Worm (Caenorhabditis elegans) whole organism, L4 larva: ENCODE data around the gene T04A8.18.
A peak's percentile ranks its signal among the peaks of the same experiment; 100 is the strongest.

Experiments used
- F37D6.2 ChIP-seq: sonication (generic microtip); optimal IDR thresholded peaks from 2 replicates; lab custom pipeline; 2016; ENCODE audit warnings: mild to moderate bottlenecking, missing genetic modification characterization, missing compliant biosample characterization
- R02D3.7 ChIP-seq: fragments of 150-350 bp; sonication (generic microtip); optimal IDR thresholded peaks from 3 replicates; lab custom pipeline; 2014; ENCODE audit warnings: missing biosample characterization, missing genetic modification characterization
- T20F7.1 ChIP-seq: fragments of 200-800 bp; sonication (Bioruptor generic); optimal IDR thresholded peaks from 2 replicates; lab custom pipeline; 2018; ENCODE audit warnings: mild to moderate bottlenecking, missing genetic modification characterization, missing compliant biosample characterization
- T26A8.4 ChIP-seq: fragments of 200-800 bp; sonication (Bioruptor generic); IDR thresholded peaks from 2 replicates; pipeline ENCODE4 v1.3.6; 2022; ENCODE audit warnings: missing genetic modification characterization, missing compliant biosample characterization
- ZK337.2 ChIP-seq: fragments of 200-800 bp; sonication (Bioruptor generic); IDR thresholded peaks from 2 replicates; pipeline ENCODE4 v1.3.6; 2022; ENCODE audit warnings: missing genetic modification reagents, missing genetic modification characterization, missing compliant biosample characterization
- ZK546.5 ChIP-seq, 2 experiments: sonication (generic microtip); optimal IDR thresholded peaks; 2 replicates each; lab custom pipeline; 2017; ENCODE audit warnings: missing biosample characterization in 2 of 2, missing genetic modification characterization in 2 of 2
- aha-1 ChIP-seq: fragments of 150-350 bp; peaks from one replicate; lab custom pipeline; 2014; ENCODE audit warnings: missing biosample characterization, missing genetic modification characterization
- ama-1 ChIP-seq: fragments of 150-350 bp; optimal IDR thresholded peaks from 2 replicates; lab custom pipeline; 2014; ENCODE audit warnings: inconsistent platforms, mixed read lengths
- arid-1 ChIP-seq: fragments of 200-800 bp; sonication (Bioruptor generic); conservative IDR thresholded peaks from 2 replicates; pipeline ENCODE4 v1.3.6; 2022; ENCODE audit warnings: missing genetic modification reagents, missing genetic modification characterization, missing compliant biosample characterization
- attf-4 ChIP-seq: sonication (generic microtip); optimal IDR thresholded peaks from 3 replicates; lab custom pipeline; 2017; ENCODE audit warnings: missing biosample characterization, missing genetic modification characterization
- ceh-32 ChIP-seq: sonication (generic microtip); optimal IDR thresholded peaks from 2 replicates; lab custom pipeline; 2016; ENCODE audit warnings: mild to moderate bottlenecking, missing genetic modification characterization, missing compliant biosample characterization; ENCODE audit not compliant: poor library complexity
- ceh-44 ChIP-seq: fragments of 200-800 bp; sonication (Bioruptor generic); IDR thresholded peaks from 2 replicates; pipeline ENCODE4 v1.3.6; 2022; ENCODE audit warnings: missing genetic modification reagents, missing genetic modification characterization, missing compliant biosample characterization
- cey-2 ChIP-seq: sonication (generic microtip); optimal IDR thresholded peaks from 3 replicates; lab custom pipeline; 2017; ENCODE audit warnings: missing genetic modification characterization, mild to moderate bottlenecking, missing compliant biosample characterization, antibody characterized with exemption, borderline replicate concordance; ENCODE audit not compliant: insufficient read depth
- ctbp-1 ChIP-seq: fragments of 200-800 bp; sonication (Bioruptor generic); IDR thresholded peaks from 2 replicates; pipeline ENCODE4 v1.3.6; 2022; ENCODE audit warnings: missing genetic modification reagents, missing genetic modification characterization, missing compliant biosample characterization
- daf-16 ChIP-seq, 3 experiments: sonication (generic microtip); optimal IDR thresholded peaks; 2 replicates each; lab custom pipeline; 2016 to 2017; ENCODE audit warnings: missing genetic modification characterization in 3 of 3, missing genetic modification reagents in 3 of 3, mild to moderate bottlenecking in 2 of 3, missing compliant biosample characterization in 2 of 3, missing biosample characterization in 1 of 3, moderate library complexity in 1 of 3
- daf-19 ChIP-seq: fragments of 200-800 bp; sonication (Bioruptor generic); conservative IDR thresholded peaks from 2 replicates; pipeline ENCODE4 v1.3.6; 2022; ENCODE audit warnings: missing genetic modification characterization, missing compliant biosample characterization
- dmd-9 ChIP-seq: fragments of 200-800 bp; sonication (Bioruptor generic); IDR thresholded peaks from 2 replicates; pipeline ENCODE4 v1.3.6; 2022; ENCODE audit warnings: missing genetic modification reagents, missing genetic modification characterization, missing compliant biosample characterization
- dpl-1 ChIP-seq: fragments of 150-350 bp; optimal IDR thresholded peaks from 2 replicates; lab custom pipeline; 2014; ENCODE audit warnings: missing biosample characterization, missing genetic modification reagents, missing genetic modification characterization
- egl-27 ChIP-seq: sonication (generic microtip); optimal IDR thresholded peaks from 3 replicates; lab custom pipeline; 2017; ENCODE audit warnings: missing biosample characterization, missing genetic modification reagents, missing genetic modification characterization
- fkh-10 ChIP-seq: fragments of 150-350 bp; optimal IDR thresholded peaks from 2 replicates; lab custom pipeline; 2014; ENCODE audit warnings: missing biosample characterization, missing genetic modification reagents, missing genetic modification characterization
- fos-1 ChIP-seq: fragments of 150-350 bp; optimal IDR thresholded peaks from 2 replicates; lab custom pipeline; 2014; ENCODE audit warnings: missing biosample characterization, missing genetic modification characterization
- hlh-11 ChIP-seq: fragments of 200-800 bp; sonication (Bioruptor generic); optimal IDR thresholded peaks from 2 replicates; lab custom pipeline; 2018; ENCODE audit warnings: mild to moderate bottlenecking, missing genetic modification characterization, missing compliant biosample characterization
- hlh-30 ChIP-seq: sonication (generic microtip); optimal IDR thresholded peaks from 2 replicates; lab custom pipeline; 2017; ENCODE audit warnings: antibody characterized with exemption, mild to moderate bottlenecking, missing genetic modification characterization, missing compliant biosample characterization; ENCODE audit not compliant: insufficient read depth
- lin-13 ChIP-seq: fragments of 150-350 bp; optimal IDR thresholded peaks from 2 replicates; lab custom pipeline; 2014; ENCODE audit warnings: missing biosample characterization, missing genetic modification reagents, missing genetic modification characterization
- lin-15B ChIP-seq: fragments of 150-350 bp; sonication (generic microtip); optimal IDR thresholded peaks from 3 replicates; lab custom pipeline; 2014; ENCODE audit warnings: missing biosample characterization, missing genetic modification characterization
- lin-29 ChIP-seq: fragments of 200-800 bp; sonication (Bioruptor generic); IDR thresholded peaks from 2 replicates; pipeline ENCODE4 v1.3.6; 2022; ENCODE audit warnings: missing genetic modification reagents, missing genetic modification characterization, missing compliant biosample characterization
- lin-38 ChIP-seq: fragments of 200-800 bp; sonication (Bioruptor generic); IDR thresholded peaks from 2 replicates; pipeline ENCODE4 v1.3.6; 2022; ENCODE audit warnings: missing genetic modification reagents, missing genetic modification characterization, missing compliant biosample characterization
- lir-3 ChIP-seq: sonication (generic microtip); optimal IDR thresholded peaks from 2 replicates; lab custom pipeline; 2016; ENCODE audit warnings: mild to moderate bottlenecking, missing genetic modification characterization, missing compliant biosample characterization
- lsy-2 ChIP-seq, 2 experiments: fragments of 150-350 bp in 1 of 2; sonication (generic microtip) in 1 of 2; optimal IDR thresholded peaks; 2 replicates each; lab custom pipeline; 2014 to 2017; ENCODE audit warnings: missing biosample characterization in 2 of 2, missing genetic modification characterization in 2 of 2
- madf-5 ChIP-seq, 2 experiments: fragments of 200-800 bp; sonication (Bioruptor generic); IDR thresholded peaks; 2 replicates each; pipeline ENCODE4 v1.3.6; 2022; ENCODE audit warnings: missing compliant biosample characterization in 2 of 2, missing genetic modification characterization in 2 of 2
- mdt-29 ChIP-seq: fragments of 200-800 bp; sonication (Bioruptor generic); IDR thresholded peaks from 2 replicates; pipeline ENCODE4 v1.3.6; 2022; ENCODE audit warnings: missing genetic modification reagents, missing genetic modification characterization, missing compliant biosample characterization
- mes-2 ChIP-seq: sonication (generic microtip); optimal IDR thresholded peaks from 2 replicates; lab custom pipeline; 2016; ENCODE audit warnings: missing genotype, mild to moderate bottlenecking, missing genetic modification characterization, missing compliant biosample characterization; ENCODE audit not compliant: poor library complexity, severe bottlenecking
- nhr-11 ChIP-seq: fragments of 150-350 bp; optimal IDR thresholded peaks from 2 replicates; lab custom pipeline; 2014; ENCODE audit warnings: missing biosample characterization, missing genetic modification characterization
- nhr-237 ChIP-seq: sonication (generic microtip); optimal IDR thresholded peaks from 2 replicates; lab custom pipeline; 2017; ENCODE audit warnings: missing biosample characterization, missing genetic modification characterization
- nhr-28 ChIP-seq: fragments of 150-350 bp; optimal IDR thresholded peaks from 2 replicates; lab custom pipeline; 2014; ENCODE audit warnings: missing biosample characterization, missing genetic modification characterization
- nhr-42 ChIP-seq: fragments of 200-800 bp; sonication (Bioruptor generic); IDR thresholded peaks from 2 replicates; pipeline ENCODE4 v1.3.6; 2022; ENCODE audit warnings: missing genetic modification characterization, missing compliant biosample characterization
- nhr-6 ChIP-seq: fragments of 150-350 bp; optimal IDR thresholded peaks from 2 replicates; lab custom pipeline; 2014; ENCODE audit warnings: missing biosample characterization, missing genetic modification characterization
- saeg-2 ChIP-seq: fragments of 200-800 bp; sonication (Bioruptor generic); IDR thresholded peaks from 2 replicates; pipeline ENCODE4 v1.3.6; 2022; ENCODE audit warnings: missing genetic modification reagents, missing genetic modification characterization, missing compliant biosample characterization
- skn-1 ChIP-seq: fragments of 150-350 bp; optimal IDR thresholded peaks from 2 replicates; lab custom pipeline; 2014; ENCODE audit warnings: missing biosample characterization, missing genetic modification characterization
- spr-3 ChIP-seq: fragments of 200-800 bp; sonication (Bioruptor generic); optimal IDR thresholded peaks from 2 replicates; lab custom pipeline; 2018; ENCODE audit warnings: mild to moderate bottlenecking, missing genetic modification characterization, missing compliant biosample characterization
- tag-97 ChIP-seq: fragments of 200-800 bp; sonication (Bioruptor generic); IDR thresholded peaks from 2 replicates; pipeline ENCODE4 v1.3.6; 2022; ENCODE audit warnings: missing genetic modification characterization, missing compliant biosample characterization
- unc-130 ChIP-seq: sonication (generic microtip); optimal IDR thresholded peaks from 2 replicates; lab custom pipeline; 2016; ENCODE audit warnings: missing genetic modification reagents, missing genetic modification characterization, missing compliant biosample characterization
- unc-39 ChIP-seq: sonication (generic microtip); optimal IDR thresholded peaks from 2 replicates; lab custom pipeline; 2017; ENCODE audit warnings: missing biosample characterization, missing genetic modification characterization
- unc-62 ChIP-seq, 3 experiments: fragments of 150-350 bp in 1 of 3; sonication (generic microtip); optimal IDR thresholded peaks in 2 of 3; peaks in 1 of 3; 1 replicate in 1 of 3; 2 replicates in 2 of 3; lab custom pipeline; 2014 to 2017; ENCODE audit warnings: missing biosample characterization in 3 of 3, missing genetic modification characterization in 3 of 3, missing genetic modification reagents in 3 of 3, missing genotype in 1 of 3
- vab-7 ChIP-seq: fragments of 200-800 bp; sonication (Bioruptor generic); IDR thresholded peaks from 2 replicates; pipeline ENCODE4 v1.3.6; 2022; ENCODE audit warnings: missing genetic modification reagents, missing genetic modification characterization, missing compliant biosample characterization
- zfp-2 ChIP-seq: sonication (generic microtip); optimal IDR thresholded peaks from 2 replicates; lab custom pipeline; 2016; ENCODE audit warnings: mild to moderate bottlenecking, missing genetic modification characterization, missing compliant biosample characterization
- zfp-3 ChIP-seq: fragments of 200-800 bp; sonication (Bioruptor generic); conservative IDR thresholded peaks from 2 replicates; pipeline ENCODE4 v1.3.6; 2022; ENCODE audit warnings: missing genetic modification reagents, missing genetic modification characterization, missing compliant biosample characterization
- zip-2 ChIP-seq: fragments of 150-350 bp; optimal IDR thresholded peaks from 2 replicates; lab custom pipeline; 2014; ENCODE audit warnings: missing biosample characterization, missing genetic modification characterization

Gene T04A8.18

ce11 chrIII:4754001-4754561, 45.1 kb downstream of the T04A8.18 start, which contains the start of the genes rps-0 and rbg-3 (continued):
- no peak for TF ChIP-seq cey-2
- no peak for TF ChIP-seq dmd-9 (GFP tag; lab: Robert Waterston, UW)
- peak; percentile 88 for TF ChIP-seq fkh-10 (GFP tag; lab: Kevin White, UChicago)
- TF ChIP-seq unc-62 (GFP tag; optimal IDR thresholded peaks at IDR 0.05 in 1 of 2; lab: Kevin White, UChicago), result peak in 1 of 2 experiments; percentile 5
- TF ChIP-seq unc-62 (tag; optimal IDR thresholded peaks at IDR 0.05; lab: Kevin White, UChicago), result no peak
- TF ChIP-seq egl-27 (tag; lab: Kevin White, UChicago), result no peak
- peak in 1 of 2 experiments; percentile 33 for TF ChIP-seq daf-16 (GFP tag; optimal IDR thresholded peaks at IDR 0.05; lab: Kevin White, UChicago)
- TF ChIP-seq daf-16 (tag; optimal IDR thresholded peaks at IDR 0.05; lab: Kevin White, UChicago), result peak; percentile 64
- peak in 1 of 2 experiments; percentile 58 for TF ChIP-seq ZK546.5 (tag; optimal IDR thresholded peaks at IDR 0.05; lab: Kevin White, UChicago)
- peak; percentile 89 for TF ChIP-seq nhr-6 (tag; lab: Kevin White, UChicago)
- TF ChIP-seq aha-1, result peak; percentile 99
- no peak for TF ChIP-seq lir-3
- TF ChIP-seq madf-5 (GFP tag; IDR thresholded peaks at IDR 0.05; lab: Robert Waterston, UW), result no peak
- peak; percentile 84 to 98 for TF ChIP-seq lsy-2 (tag; optimal IDR thresholded peaks at IDR 0.05; lab: Kevin White, UChicago)
- TF ChIP-seq lin-38 (GFP tag; lab: Robert Waterston, UW), result peak; percentile 87
- TF ChIP-seq ceh-32 (tag; lab: Kevin White, UChicago), result no peak
- TF ChIP-seq dpl-1, result peak; percentile 93
- peak; percentile 80 for TF ChIP-seq F37D6.2 (tag; lab: Kevin White, UChicago)
- TF ChIP-seq arid-1 (GFP tag; lab: Robert Waterston, UW), result peak; percentile 57
- peak; percentile 92 for TF ChIP-seq nhr-11 (tag; lab: Kevin White, UChicago)
- TF ChIP-seq ceh-44 (GFP tag; lab: Robert Waterston, UW), result no peak
- TF ChIP-seq zip-2 (tag; lab: Kevin White, UChicago), result peak; percentile 34
- no peak for TF ChIP-seq daf-19 (GFP tag; lab: Robert Waterston, UW)
- TF ChIP-seq nhr-42 (GFP tag; lab: Robert Waterston, UW), result peak; percentile 37; the same call in 1 of the 2 replicates
- peak; percentile 83 for TF ChIP-seq nhr-28 (tag; lab: Kevin White, UChicago)
- peak; percentile 89 for TF ChIP-seq T20F7.1
- TF ChIP-seq vab-7 (GFP tag; lab: Robert Waterston, UW), result 0 out of 2 replicates have a peak, but pooled peaks have one; percentile 38
- TF ChIP-seq unc-130 (GFP tag; lab: Kevin White, UChicago), result peak; percentile 67
- peak; percentile 74 for TF ChIP-seq T26A8.4 (GFP tag; lab: Robert Waterston, UW)
- TF ChIP-seq hlh-11 (tag; lab: Kevin White, UChicago), result peak; percentile 83
- TF ChIP-seq ctbp-1, result peak; percentile 61; the same call in 1 of the 2 replicates
- no peak for TF ChIP-seq ZK337.2 (GFP tag; lab: Robert Waterston, UW)
- peak; percentile 77 for TF ChIP-seq zfp-2
- peak; percentile 95 for TF ChIP-seq mes-2 (tag; lab: Kevin White, UChicago)
- TF ChIP-seq, all 104 proteins: peak for 47

DNA sequence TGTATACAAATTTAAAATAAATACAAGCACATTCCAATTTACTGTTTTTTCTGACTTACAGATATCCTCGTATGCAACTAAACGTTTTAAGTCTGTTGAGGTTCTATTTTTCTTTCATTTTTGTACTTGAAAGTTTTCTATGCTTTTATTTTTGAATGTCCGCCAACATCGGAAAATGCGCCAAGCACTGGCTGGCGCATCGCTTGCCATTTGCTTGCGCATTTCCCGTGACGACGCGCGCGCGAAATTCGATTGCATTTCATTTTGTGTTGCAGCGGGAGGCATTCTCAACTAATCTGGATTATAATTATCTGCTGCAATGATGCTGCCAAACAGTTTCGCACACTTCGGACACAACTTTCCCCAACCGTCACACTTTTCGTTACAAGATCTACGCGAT, 48.0 kb downstream of the T04A8.18 start, which contains the start of gene fbxl-2:
Gene fbxl-2 (plus strand): TSS at position 278 of the 400 bp plus-strand sequence.
- TF ChIP-seq R02D3.7 (tag; lab: Kevin White, UChicago) (peak; percentile 37), ama-1 (peak; percentile 59), fkh-10 (GFP tag; lab: Kevin White, UChicago) (peak; percentile 96), lin-13 (GFP tag; lab: Kevin White, UChicago) (peak; percentile 94), spr-3 (GFP tag; lab: Kevin White, UChicago) (peak; percentile 75), fos-1 (tag; lab: Kevin White, UChicago) (peak; percentile 3), lin-15B (tag; lab: Kevin White, UChicago) (peak; percentile 79), mdt-29 (GFP tag; lab: Robert Waterston, UW) (peak; percentile 77), lin-38 (GFP tag; lab: Robert Waterston, UW) (peak; percentile 94), zip-2 (tag; lab: Kevin White, UChicago) (peak; percentile 28), saeg-2 (GFP tag; lab: Robert Waterston, UW) (peak; percentile 84), nhr-237 (tag; lab: Kevin White, UChicago) (no peak), F37D6.2 (tag; lab: Kevin White, UChicago) (peak; percentile 92), unc-39 (tag; lab: Kevin White, UChicago) (no peak), skn-1 (tag; lab: Kevin White, UChicago) (no peak), attf-4 (no peak), T20F7.1 (no peak), nhr-11 (tag; lab: Kevin White, UChicago) (peak; percentile 90), zfp-3 (GFP tag; lab: Robert Waterston, UW) (peak; percentile 90; the same call in 1 of the 2 replicates), lin-29 (peak; percentile 83), egl-27 (tag; lab: Kevin White, UChicago) (no peak), hlh-30 (tag; lab: Kevin White, UChicago) (peak; percentile 90), aha-1 (peak; percentile 93), tag-97 (GFP tag; lab: Robert Waterston, UW) (no peak)
